Fruit fly (Drosophila melanogaster) whole organism, embryonic: ENCODE results near the gene defl.

Experiments
- Aef1 ChIP-seq: fragments of 200-800 bp; sonication (Bioruptor generic); IDR thresholded peaks from 3 replicates; pipeline ENCODE4 v1.3.6; 2022; ENCODE audit warnings: missing biosample characterization, missing genetic modification characterization
- BEAF-32 ChIP-seq: fragments of 200-800 bp; sonication (Bioruptor generic); optimal IDR thresholded peaks from 3 replicates; lab custom pipeline; 2017; ENCODE audit warnings: missing biosample characterization, missing genetic modification characterization, mild to moderate bottlenecking, moderate library complexity, missing genetic modification reagents
- CG11696 ChIP-seq: fragments of 200-800 bp; sonication (Bioruptor generic); IDR thresholded peaks from 2 replicates; pipeline ENCODE4 v1.3.6; 2022; ENCODE audit warnings: missing biosample characterization, missing genetic modification characterization
- CG12659 ChIP-seq: fragments of 200-800 bp; sonication (Bioruptor generic); optimal IDR thresholded peaks from 3 replicates; lab custom pipeline; 2017; ENCODE audit warnings: mild to moderate bottlenecking, missing biosample characterization, missing genetic modification reagents, missing genetic modification characterization
- CG15479 ChIP-seq: fragments of 200-800 bp; sonication (Bioruptor generic); optimal IDR thresholded peaks from 3 replicates; lab custom pipeline; 2019; ENCODE audit warnings: missing biosample characterization, mild to moderate bottlenecking, missing genetic modification characterization, moderate library complexity
- CG15696 ChIP-seq: fragments of 200-800 bp; sonication (Bioruptor generic); optimal IDR thresholded peaks from 2 replicates; lab custom pipeline; 2019; ENCODE audit warnings: missing biosample characterization, mild to moderate bottlenecking, missing genetic modification characterization, moderate library complexity
- CG1603 ChIP-seq: fragments of 200-800 bp; sonication (Bioruptor generic); optimal IDR thresholded peaks from 2 replicates; lab custom pipeline; 2019; ENCODE audit warnings: missing biosample characterization, mild to moderate bottlenecking, missing genetic modification characterization, moderate library complexity
- CG1647 ChIP-seq: fragments of 200-800 bp; sonication (Bioruptor generic); optimal IDR thresholded peaks from 3 replicates; lab custom pipeline; 2016; ENCODE audit warnings: missing biosample characterization, missing genetic modification characterization
- CG16863 ChIP-seq: fragments of 200-800 bp; sonication (Bioruptor generic); optimal IDR thresholded peaks from 3 replicates; lab custom pipeline; 2016; ENCODE audit warnings: missing biosample characterization, missing genetic modification characterization
- CG17328 ChIP-seq: fragments of 200-800 bp; sonication (Bioruptor generic); IDR thresholded peaks from 2 replicates; pipeline ENCODE4 v1.3.6; 2022; ENCODE audit warnings: missing biosample characterization, missing genetic modification characterization
- CG17802 ChIP-seq: fragments of 200-800 bp; sonication (Bioruptor generic); optimal IDR thresholded peaks from 2 replicates; lab custom pipeline; 2018; ENCODE audit warnings: missing biosample characterization, mild to moderate bottlenecking, missing genetic modification characterization, moderate library complexity
- CG30020 ChIP-seq: fragments of 200-800 bp; optimal IDR thresholded peaks from 2 replicates; lab custom pipeline; 2019; ENCODE audit warnings: missing biosample characterization, mild to moderate bottlenecking, missing genetic modification characterization, moderate library complexity
- CG30431 ChIP-seq: fragments of 200-800 bp; sonication (Bioruptor generic); optimal IDR thresholded peaks from 2 replicates; lab custom pipeline; 2017; ENCODE audit warnings: missing biosample characterization, missing genetic modification characterization
- CG32767 ChIP-seq: fragments of 200-800 bp; sonication (Bioruptor generic); IDR thresholded peaks from 2 replicates; pipeline ENCODE4 v1.3.6; 2022; ENCODE audit warnings: missing biosample characterization, missing genetic modification characterization
- CG3838 ChIP-seq: fragments of 200-800 bp; sonication (Bioruptor generic); optimal IDR thresholded peaks from 3 replicates; lab custom pipeline; 2016; ENCODE audit warnings: missing biosample characterization, missing genetic modification characterization
- CG4424 ChIP-seq: fragments of 200-800 bp; sonication (Bioruptor generic); optimal IDR thresholded peaks from 3 replicates; lab custom pipeline; 2016; ENCODE audit warnings: missing biosample characterization, missing genetic modification characterization
- CG5953 ChIP-seq: fragments of 200-800 bp; sonication (Bioruptor generic); IDR thresholded peaks from 2 replicates; pipeline ENCODE4 v1.3.6; 2022; ENCODE audit warnings: missing biosample characterization, missing genetic modification characterization
- CG8290 ChIP-seq, 3 experiments: fragments of 200-800 bp; sonication (Bioruptor generic); optimal IDR thresholded peaks; 2 replicates each; lab custom pipeline; 2016 to 2019; ENCODE audit warnings: missing biosample characterization in 3 of 3, missing genetic modification characterization in 3 of 3, mild to moderate bottlenecking in 2 of 3, moderate library complexity in 1 of 3
- CG9797 ChIP-seq: fragments of 200-800 bp; sonication (Bioruptor generic); optimal IDR thresholded peaks from 3 replicates; lab custom pipeline; 2018; ENCODE audit warnings: missing biosample characterization, mild to moderate bottlenecking, missing genetic modification characterization
- CG9817 ChIP-seq: fragments of 200-800 bp; sonication (Bioruptor generic); optimal IDR thresholded peaks from 2 replicates; lab custom pipeline; 2018; ENCODE audit warnings: missing biosample characterization, mild to moderate bottlenecking, missing genetic modification characterization, moderate library complexity
- CG9932 ChIP-seq: fragments of 200-800 bp; sonication (Bioruptor generic); IDR thresholded peaks from 2 replicates; pipeline ENCODE4 v1.3.6; 2022; ENCODE audit warnings: missing biosample characterization, missing genetic modification characterization
- CTCF ChIP-seq: fragments of 200-800 bp; sonication (Bioruptor generic); optimal IDR thresholded peaks from 2 replicates; lab custom pipeline; 2017; ENCODE audit warnings: missing biosample characterization, mild to moderate bottlenecking, missing genetic modification characterization, moderate library complexity
- Chrac-16 ChIP-seq: fragments of 200-800 bp; sonication (Bioruptor generic); optimal IDR thresholded peaks from 3 replicates; lab custom pipeline; 2016; ENCODE audit warnings: missing biosample characterization, missing genetic modification characterization
- CoRest ChIP-seq: fragments of 200-800 bp; sonication (Bioruptor generic); optimal IDR thresholded peaks from 3 replicates; lab custom pipeline; 2018; ENCODE audit warnings: missing biosample characterization, mild to moderate bottlenecking, missing genetic modification characterization, moderate library complexity
- D ChIP-seq, 2 experiments: fragments of 200-800 bp in 1 of 2; fragments of >200 bp in 1 of 2; sonication (Bioruptor generic) in 1 of 2; optimal IDR thresholded peaks; 2 replicates in 1 of 2; 3 replicates in 1 of 2; lab custom pipeline; 2017; ENCODE audit warnings: mild to moderate bottlenecking in 1 of 2, missing biosample characterization in 1 of 2, missing genetic modification characterization in 1 of 2, missing genetic modification reagents in 1 of 2
- D19B ChIP-seq: fragments of 200-800 bp; sonication (Bioruptor generic); optimal IDR thresholded peaks from 2 replicates; lab custom pipeline; 2017; ENCODE audit warnings: missing biosample characterization, mild to moderate bottlenecking, missing genetic modification characterization
- Deaf1 ChIP-seq: fragments of 200-800 bp; optimal IDR thresholded peaks from 3 replicates; lab custom pipeline; 2019; ENCODE audit warnings: missing biosample characterization, mild to moderate bottlenecking, missing genetic modification characterization, moderate library complexity
- Dek ChIP-seq: fragments of 200-800 bp; sonication (Bioruptor generic); optimal IDR thresholded peaks from 3 replicates; lab custom pipeline; 2019; ENCODE audit warnings: missing biosample characterization, mild to moderate bottlenecking, missing genetic modification characterization, moderate library complexity
- Elba2 ChIP-seq: fragments of 200-800 bp; sonication (Bioruptor generic); optimal IDR thresholded peaks from 3 replicates; lab custom pipeline; 2016; ENCODE audit warnings: missing biosample characterization, missing genetic modification characterization
- GATAe ChIP-seq: fragments of 200-800 bp; sonication (Bioruptor generic); conservative IDR thresholded peaks from 2 replicates; pipeline ENCODE4 v1.3.6; 2022; ENCODE audit warnings: missing biosample characterization, missing genetic modification characterization
- HHEX ChIP-seq: fragments of 200-800 bp; sonication (Bioruptor generic); optimal IDR thresholded peaks from 3 replicates; lab custom pipeline; 2017; ENCODE audit warnings: missing biosample characterization, mild to moderate bottlenecking, missing genetic modification characterization, missing genetic modification reagents
- Hey ChIP-seq: fragments of 200-800 bp; sonication (Bioruptor generic); optimal IDR thresholded peaks from 3 replicates; lab custom pipeline; 2018; ENCODE audit warnings: missing biosample characterization, mild to moderate bottlenecking, missing genetic modification characterization
- NC2β ChIP-seq: fragments of 200-800 bp; sonication (Bioruptor generic); optimal IDR thresholded peaks from 2 replicates; lab custom pipeline; 2016; ENCODE audit warnings: missing biosample characterization, missing genetic modification characterization
- Nf-YB ChIP-seq: fragments of 200-800 bp; sonication (Bioruptor generic); optimal IDR thresholded peaks from 3 replicates; lab custom pipeline; 2019; ENCODE audit warnings: missing biosample characterization, mild to moderate bottlenecking, missing genetic modification characterization, moderate library complexity
- PHDP ChIP-seq: fragments of 200-800 bp; sonication (Bioruptor generic); optimal IDR thresholded peaks from 3 replicates; lab custom pipeline; 2018; ENCODE audit warnings: missing biosample characterization, mild to moderate bottlenecking, missing genetic modification characterization, moderate library complexity
- Sry-β ChIP-seq: fragments of 200-800 bp; sonication (Bioruptor generic); optimal IDR thresholded peaks from 2 replicates; lab custom pipeline; 2018; ENCODE audit warnings: missing biosample characterization, mild to moderate bottlenecking, missing genetic modification characterization, moderate library complexity
- ems ChIP-seq: fragments of 200-800 bp; sonication (Bioruptor generic); optimal IDR thresholded peaks from 3 replicates; lab custom pipeline; 2016; ENCODE audit warnings: missing biosample characterization, missing genetic modification characterization
- fu2 ChIP-seq: fragments of 200-800 bp; sonication (Bioruptor generic); optimal IDR thresholded peaks from 2 replicates; lab custom pipeline; 2016; ENCODE audit warnings: missing biosample characterization, missing genetic modification characterization
- grau ChIP-seq: fragments of 200-800 bp; optimal IDR thresholded peaks from 3 replicates; lab custom pipeline; 2019; ENCODE audit warnings: missing biosample characterization, mild to moderate bottlenecking, missing genetic modification characterization, moderate library complexity
- grn ChIP-seq: fragments of 200-800 bp; sonication (Bioruptor generic); optimal IDR thresholded peaks from 3 replicates; lab custom pipeline; 2017; ENCODE audit warnings: missing biosample characterization, missing genetic modification characterization
- nerfin-2 ChIP-seq: fragments of 200-800 bp; sonication (Bioruptor generic); IDR thresholded peaks from 2 replicates; pipeline ENCODE4 v1.3.6; 2022; ENCODE audit warnings: missing biosample characterization, missing genetic modification characterization; ENCODE audit not compliant: partially characterized antibody
- oc ChIP-seq: fragments of 200-800 bp; sonication (Bioruptor generic); optimal IDR thresholded peaks from 2 replicates; lab custom pipeline; 2018; ENCODE audit warnings: missing biosample characterization, mild to moderate bottlenecking, missing genetic modification characterization, moderate library complexity
- odd ChIP-seq: fragments of 200-800 bp; sonication (Bioruptor generic); optimal IDR thresholded peaks from 2 replicates; lab custom pipeline; 2017; ENCODE audit warnings: missing biosample characterization, mild to moderate bottlenecking, missing genetic modification characterization
- onecut ChIP-seq: fragments of 200-800 bp; sonication (Bioruptor generic); IDR thresholded peaks from 2 replicates; pipeline ENCODE4 v1.3.6; 2022; ENCODE audit warnings: missing biosample characterization, missing genetic modification characterization
- rib ChIP-seq: fragments of 200-800 bp; sonication (Bioruptor generic); IDR thresholded peaks from 2 replicates; pipeline ENCODE4 v1.3.6; 2022; ENCODE audit warnings: missing biosample characterization, missing genetic modification characterization
- shn ChIP-seq: fragments of 200-800 bp; sonication (Bioruptor generic); optimal IDR thresholded peaks from 3 replicates; lab custom pipeline; 2016; ENCODE audit warnings: missing biosample characterization, missing genetic modification characterization
- toy ChIP-seq: fragments of 200-800 bp; sonication (Bioruptor generic); IDR thresholded peaks from 2 replicates; pipeline ENCODE4 v1.3.6; 2022; ENCODE audit warnings: missing biosample characterization, missing genetic modification characterization
- unpg ChIP-seq: fragments of 200-800 bp; sonication (Bioruptor generic); optimal IDR thresholded peaks from 3 replicates; lab custom pipeline; 2018; ENCODE audit warnings: missing biosample characterization, mild to moderate bottlenecking, missing genetic modification characterization, moderate library complexity
- usp ChIP-seq: fragments of >200 bp; optimal IDR thresholded peaks from 2 replicates; lab custom pipeline; 2017; ENCODE audit warnings: missing biosample characterization, missing genetic modification characterization
- vnd ChIP-seq: fragments of 200-800 bp; sonication (Bioruptor generic); IDR thresholded peaks from 3 replicates; pipeline ENCODE4 v1.3.6; 2022; ENCODE audit warnings: missing biosample characterization, missing genetic modification characterization; ENCODE audit not compliant: partially characterized antibody

The defl gene

dm6 chr3L:9744060-9744549 is 20.9 kb downstream of the defl start (continued):
- TF ChIP-seq shn (GFP tag; lab: Kevin White, UChicago) (peak; percentile 38), CG17802 (tag; lab: Kevin White, UChicago) (peak; percentile 70), onecut (peak; percentile 86), CG32767 (GFP tag; lab: Robert Waterston, UW) (peak; percentile 81), CG12659 (GFP tag; lab: Kevin White, UChicago) (peak; percentile 80), CoRest (peak; percentile 87), grau (peak; percentile 84), grn (no peak), nerfin-2 (no peak), fu2 (GFP tag; lab: Kevin White, UChicago) (peak; percentile 5), CG30431 (GFP tag; lab: Kevin White, UChicago) (no peak), CG15479 (GFP tag; lab: Kevin White, UChicago) (no peak), unpg (peak; percentile 88), CG5953 (peak; percentile 56; the same call in 1 of the 2 replicates), CG4424 (GFP tag; lab: Kevin White, UChicago) (peak; percentile 96), HHEX (GFP tag; lab: Kevin White, UChicago) (peak; percentile 91), toy (GFP tag; lab: Robert Waterston, UW) (0 out of 2 replicates have a peak, but pooled peaks have one; percentile 22), Aef1 (GFP tag; lab: Robert Waterston, UW) (peak; percentile 81), Hey (no peak), odd (peak; percentile 81), CG1603 (tag; lab: Kevin White, UChicago) (peak; percentile 75), BEAF-32 (GFP tag; lab: Kevin White, UChicago) (no peak), D19B (peak; percentile 59), CG9932 (peak; percentile 63; the same call in 1 of the 2 replicates), vnd (GFP tag; lab: Robert Waterston, UW) (no peak), D (optimal IDR thresholded peaks at IDR 0.05; lab: Kevin White, UChicago) (no peak), D (GFP tag; optimal IDR thresholded peaks at IDR 0.05; lab: Kevin White, UChicago) (peak; percentile 95), oc (no peak), Dek (peak; percentile 75), CG15696 (tag; lab: Kevin White, UChicago) (peak; percentile 61), usp (no peak), Deaf1 (tag; lab: Kevin White, UChicago) (peak; percentile 72), NC2β (GFP tag; lab: Kevin White, UChicago) (peak; percentile 60), PHDP (tag; lab: Kevin White, UChicago) (peak; percentile 76), ems (GFP tag; lab: Kevin White, UChicago) (peak; percentile 95), CG9817 (tag; lab: Kevin White, UChicago) (peak; percentile 80), Chrac-16 (peak; percentile 57), rib (GFP tag; lab: Robert Waterston, UW) (peak; percentile 74), Sry-β (GFP tag; lab: Kevin White, UChicago) (peak; percentile 58), CG17328 (GFP tag; lab: Robert Waterston, UW) (peak; percentile 79), CG9797 (peak; percentile 10), CG16863 (GFP tag; lab: Kevin White, UChicago) (peak; percentile 51), Elba2 (no peak), CG1647 (peak; percentile 80), GATAe (GFP tag; lab: Robert Waterston, UW) (peak; percentile 49), CG8290 (GFP tag; optimal IDR thresholded peaks at IDR 0.05; lab: Kevin White, UChicago) (peak; percentile 56), CG8290 (tag; optimal IDR thresholded peaks at IDR 0.05; lab: Kevin White, UChicago) (no peak), CG3838 (GFP tag; lab: Kevin White, UChicago) (no peak), CG11696 (peak; percentile 72), CG30020 (peak; percentile 46), Nf-YB (GFP tag; lab: Kevin White, UChicago) (peak; percentile 61), CTCF (GFP tag; lab: Kevin White, UChicago) (peak; percentile 64)
